Fruit fly (Drosophila melanogaster): ENCODE results near the gene mei-217.

The mei-217 gene

dm6 chrX:17181264-17182198 is 38.7 kb upstream of the mei-217 start (continued):
- TF ChIP-seq prd (optimal IDR thresholded peaks at IDR 0.05) (no peak), prd (GFP tag; IDR thresholded peaks at IDR 0.05) (peak; percentile 21; the same call in 1 of the 3 replicates), Camta (GFP tag; optimal IDR thresholded peaks at IDR 0.05) (no peak), CG6272 (GFP tag; IDR thresholded peaks at IDR 0.05) (no peak), Mes4 (GFP tag; optimal IDR thresholded peaks at IDR 0.05) (no peak), crol (GFP tag; IDR thresholded peaks at IDR 0.05) (peak; percentile 51; the same call in 1 of the 2 replicates), fu2 (GFP tag; optimal IDR thresholded peaks at IDR 0.05) (no peak), Hey (tag; optimal IDR thresholded peaks at IDR 0.05) (no peak), CG12155 (GFP tag; optimal IDR thresholded peaks at IDR 0.05) (no peak), tgo (GFP tag; IDR thresholded peaks at IDR 0.05) (peak; percentile 14; the same call in 1 of the 3 replicates), az2 (GFP tag; optimal IDR thresholded peaks at IDR 0.05) (peak; percentile 5), GATAe (GFP tag; conservative IDR thresholded peaks at IDR 0.05) (no peak), sd (tag; optimal IDR thresholded peaks at IDR 0.05) (no peak), hb (GFP tag; IDR thresholded peaks at IDR 0.05; ENCODE audit: partially characterized antibody) (no peak), gcm (GFP tag; optimal IDR thresholded peaks at IDR 0.05) (peak; percentile 43), tup (GFP tag; optimal IDR thresholded peaks at IDR 0.05) (no peak), pho (GFP tag; optimal IDR thresholded peaks at IDR 0.05) (no peak), E2f1 (GFP tag; IDR thresholded peaks at IDR 0.05) (no peak), CG8388 (GFP tag; optimal IDR thresholded peaks at IDR 0.05) (peak; percentile 22), btn (GFP tag; optimal IDR thresholded peaks at IDR 0.05) (no peak), dpn (GFP tag; optimal IDR thresholded peaks at IDR 0.05) (no peak), rib (GFP tag; IDR thresholded peaks at IDR 0.05) (no peak), dmrt99B (tag; optimal IDR thresholded peaks at IDR 0.05) (peak; percentile 47), Spps (tag; optimal IDR thresholded peaks at IDR 0.05) (no peak), CG15269 (tag; optimal IDR thresholded peaks at IDR 0.05) (peak; percentile 16), oc (tag; optimal IDR thresholded peaks at IDR 0.05) (peak; percentile 13), HLH3B (GFP tag; IDR thresholded peaks at IDR 0.05) (peak; percentile 40; the same call in 1 of the 2 replicates), CG13894 (tag; optimal IDR thresholded peaks at IDR 0.05) (no peak), CG4617 (GFP tag; optimal IDR thresholded peaks at IDR 0.05; ENCODE audit: borderline replicate concordance) (no peak), CG3847 (GFP tag; IDR thresholded peaks at IDR 0.05) (no peak), CG11723 (GFP tag; optimal IDR thresholded peaks at IDR 0.05) (no peak), Stat92E (GFP tag; optimal IDR thresholded peaks at IDR 0.05) (no peak), toy (GFP tag; IDR thresholded peaks at IDR 0.05) (no peak), ems (GFP tag; optimal IDR thresholded peaks at IDR 0.05) (no peak), CG18011 (GFP tag; optimal IDR thresholded peaks at IDR 0.05) (no peak), Hr3 (GFP tag; optimal IDR thresholded peaks at IDR 0.05) (no peak), slp2 (GFP tag; optimal IDR thresholded peaks at IDR 0.05) (no peak), gce (GFP tag; IDR thresholded peaks at IDR 0.05) (no peak), Usf (GFP tag; optimal IDR thresholded peaks at IDR 0.05) (no peak), dmrt11E (tag; optimal IDR thresholded peaks at IDR 0.05) (no peak), CG6175 (GFP tag; IDR thresholded peaks at IDR 0.05) (no peak), MBD-R2 (GFP tag; IDR thresholded peaks at IDR 0.05) (no peak), CG11504 (tag; optimal IDR thresholded peaks at IDR 0.05) (peak; percentile 61), unc-4 (GFP tag; IDR thresholded peaks at IDR 0.05; ENCODE audit: partially characterized antibody) (no peak), Sox102F (GFP tag; optimal IDR thresholded peaks at IDR 0.05) (peak; percentile 48), Gsc (GFP tag; IDR thresholded peaks at IDR 0.05) (no peak), HmgZ (tag; optimal IDR thresholded peaks at IDR 0.05) (no peak), CG6765 (GFP tag; optimal IDR thresholded peaks at IDR 0.05) (no peak), sob (GFP tag; IDR thresholded peaks at IDR 0.05) (no peak)
